Worm (Caenorhabditis elegans): ENCODE data around the gene spp-6.

spp-6 gene

ce11 chrX:7316485-7317391 is at the start of gene spp-6, which contains the start of gene spp-2 (continued):
- TF ChIP-seq lin-39 (tag; optimal IDR thresholded peaks at IDR 0.05) (no peak), nhr-102 (tag; optimal IDR thresholded peaks at IDR 0.05) (peak; percentile 10), ceh-20 (GFP tag; IDR thresholded peaks at IDR 0.05) (peak; percentile 55; the same call in 1 of the 2 replicates), hlh-11 (tag; optimal IDR thresholded peaks at IDR 0.05) (peak; percentile 65), fos-1 (tag; optimal IDR thresholded peaks at IDR 0.05) (no peak)

ce11 chrX:7268965-7269364 is 48.2 kb upstream of the spp-6 start:
- no peak for TF ChIP-seq pqm-1 (tag; optimal IDR thresholded peaks at IDR 0.05)
- TF ChIP-seq set-16 (GFP tag; IDR thresholded peaks at IDR 0.05): peak; percentile 92

ce11 chrX:7269379-7269778 is 47.8 kb upstream of the spp-6 start, which contains the start of gene grd-7:
TSS of gene grd-7 (minus strand) at chrX:7269479.
- TF ChIP-seq set-16 (GFP tag; IDR thresholded peaks at IDR 0.05): 0 out of 2 replicates have a peak, but pooled peaks have one; percentile 38
- no peak for TF ChIP-seq aha-1 (tag)

- TF ChIP-seq F37D6.2 (tag; optimal IDR thresholded peaks at IDR 0.05) (no peak), nhr-77 (tag; optimal IDR thresholded peaks at IDR 0.05) (no peak), mes-2 (tag; optimal IDR thresholded peaks at IDR 0.05; ENCODE audit: poor library complexity, severe bottlenecking) (no peak), mdt-29 (GFP tag; IDR thresholded peaks at IDR 0.05) (no peak), ceh-82 (tag; optimal IDR thresholded peaks at IDR 0.05) (no peak), dmd-9 (GFP tag; IDR thresholded peaks at IDR 0.05) (no peak), ctbp-1 (GFP tag; IDR thresholded peaks at IDR 0.05) (no peak), spr-1 (tag; optimal IDR thresholded peaks at IDR 0.05) (no peak), mdl-1 (tag; optimal IDR thresholded peaks at IDR 0.05) (no peak), ama-1 (optimal IDR thresholded peaks at IDR 0.05) (no peak)
Measured at ce11 chrX:7271968-7272367, 45.2 kb upstream of the spp-6 start, which contains the start of gene F46H5.11. TSS of gene F46H5.11 (minus strand) at chrX:7272068.

ce11 chrX:7278095-7278494 is 39.0 kb upstream of the spp-6 start:
- TF ChIP-seq unc-130 (GFP tag; optimal IDR thresholded peaks at IDR 0.05) (no peak), nhr-25 (tag; optimal IDR thresholded peaks at IDR 0.05; ENCODE audit: borderline replicate concordance, insufficient read depth) (no peak), mdt-29 (GFP tag; IDR thresholded peaks at IDR 0.05) (no peak), unc-62 (GFP tag; optimal IDR thresholded peaks at IDR 0.05 in 1 of 2) (peak in 1 of 2 experiments; percentile 95), unc-62 (tag; optimal IDR thresholded peaks at IDR 0.05) (no peak)

- peak; percentile 76 for TF ChIP-seq set-16 (GFP tag; IDR thresholded peaks at IDR 0.05)
- TF ChIP-seq aha-1 (tag): peak; percentile 34
- TF ChIP-seq spr-3 (GFP tag; optimal IDR thresholded peaks at IDR 0.05): no peak
- no peak for TF ChIP-seq lin-13 (GFP tag; optimal IDR thresholded peaks at IDR 0.05)
- no peak for TF ChIP-seq dmd-9 (GFP tag; IDR thresholded peaks at IDR 0.05)
- TF ChIP-seq daf-8 (GFP tag; IDR thresholded peaks at IDR 0.05): no peak
- no peak for TF ChIP-seq Y105C5A.15 (GFP tag; IDR thresholded peaks at IDR 0.05)
- no peak for TF ChIP-seq zfp-3 (GFP tag; conservative IDR thresholded peaks at IDR 0.05)
- no peak for TF ChIP-seq mdt-29 (GFP tag; IDR thresholded peaks at IDR 0.05)
- no peak for TF ChIP-seq mxl-2 (GFP tag; conservative IDR thresholded peaks at IDR 0.05)
- TF ChIP-seq unc-62 (GFP tag; optimal IDR thresholded peaks at IDR 0.05 in 1 of 2): peak in 1 of 2 experiments; percentile 95
- TF ChIP-seq unc-62 (tag; optimal IDR thresholded peaks at IDR 0.05): no peak
- TF ChIP-seq dpl-1 (GFP tag; optimal IDR thresholded peaks at IDR 0.05): no peak
- no peak for TF ChIP-seq ceh-82 (tag; optimal IDR thresholded peaks at IDR 0.05)
- TF ChIP-seq mxl-3 (GFP tag; optimal IDR thresholded peaks at IDR 0.05): no peak
- TF ChIP-seq zfp-2 (tag; optimal IDR thresholded peaks at IDR 0.05): no peak
- no peak for TF ChIP-seq nhr-77 (tag; optimal IDR thresholded peaks at IDR 0.05)
Measured at ce11 chrX:7279671-7280389, 37.3 kb upstream of the spp-6 start, which contains the start of gene unc-10. TSS of gene unc-10 (minus strand) at chrX:7280322.
